Worm (Caenorhabditis elegans) whole organism, young adult: ENCODE data around the gene flp-12.

ENCODE experiments used
- F33H1.4 ChIP-seq: fragments of 200-800 bp; sonication (Bioruptor generic); IDR thresholded peaks from 2 replicates; pipeline ENCODE4 v1.3.6; 2022; ENCODE audit warnings: missing genetic modification reagents, missing genetic modification characterization, missing compliant biosample characterization
- Y95B8A.8 ChIP-seq: fragments of 200-800 bp; sonication (Bioruptor generic); IDR thresholded peaks from 2 replicates; pipeline ENCODE4 v1.3.6; 2022; ENCODE audit warnings: missing genetic modification reagents, missing genetic modification characterization, missing compliant biosample characterization
- bed-1 ChIP-seq: fragments of 200-800 bp; sonication (Bioruptor generic); IDR thresholded peaks from 2 replicates; pipeline ENCODE4 v1.3.6; 2022; ENCODE audit warnings: missing genetic modification reagents, missing genetic modification characterization, missing compliant biosample characterization
- cebp-2 ChIP-seq: fragments of 200-800 bp; sonication (Bioruptor generic); IDR thresholded peaks from 2 replicates; pipeline ENCODE4 v1.3.6; 2022; ENCODE audit warnings: missing genetic modification characterization, missing compliant biosample characterization
- hlh-26 ChIP-seq: fragments of 200-800 bp; sonication (Bioruptor generic); conservative IDR thresholded peaks from 2 replicates; pipeline ENCODE4 v1.3.6; 2022; ENCODE audit warnings: missing genetic modification reagents, missing genetic modification characterization, missing compliant biosample characterization
- mel-28 ChIP-seq: sonication (generic microtip); optimal IDR thresholded peaks from 2 replicates; lab custom pipeline; 2016; ENCODE audit warnings: borderline replicate concordance, mild to moderate bottlenecking, missing genetic modification characterization, missing compliant biosample characterization
- mes-4 ChIP-seq: sonication (generic microtip); optimal IDR thresholded peaks from 2 replicates; lab custom pipeline; 2016; ENCODE audit warnings: missing genotype, missing genetic modification characterization, missing compliant biosample characterization
- nhr-120 ChIP-seq: fragments of 200-800 bp; sonication (Bioruptor generic); IDR thresholded peaks from 2 replicates; pipeline ENCODE4 v1.3.6; 2022; ENCODE audit warnings: missing genetic modification characterization, missing compliant biosample characterization
- sdz-38 ChIP-seq: sonication (generic microtip); optimal IDR thresholded peaks from 2 replicates; lab custom pipeline; 2016; ENCODE audit warnings: missing genotype, missing genetic modification characterization, missing compliant biosample characterization
- tbp1 ChIP-seq: fragments of 200-800 bp; sonication (Bioruptor generic); optimal IDR thresholded peaks from 2 replicates; lab custom pipeline; 2018; ENCODE audit warnings: mild to moderate bottlenecking, missing genetic modification characterization, missing compliant biosample characterization
- unc-130 ChIP-seq: sonication (generic microtip); optimal IDR thresholded peaks from 2 replicates; lab custom pipeline; 2016; ENCODE audit warnings: missing genetic modification reagents, missing genetic modification characterization, missing compliant biosample characterization
- unc-62 ChIP-seq: fragments of 150-350 bp; optimal IDR thresholded peaks from 2 replicates; lab custom pipeline; 2014; ENCODE audit warnings: missing biosample characterization, missing genetic modification reagents, missing genetic modification characterization
- ztf-18 ChIP-seq: sonication (generic microtip); optimal IDR thresholded peaks from 2 replicates; lab custom pipeline; 2016; ENCODE audit warnings: missing genotype, mild to moderate bottlenecking, missing genetic modification characterization, missing compliant biosample characterization

Gene flp-12

DNA sequence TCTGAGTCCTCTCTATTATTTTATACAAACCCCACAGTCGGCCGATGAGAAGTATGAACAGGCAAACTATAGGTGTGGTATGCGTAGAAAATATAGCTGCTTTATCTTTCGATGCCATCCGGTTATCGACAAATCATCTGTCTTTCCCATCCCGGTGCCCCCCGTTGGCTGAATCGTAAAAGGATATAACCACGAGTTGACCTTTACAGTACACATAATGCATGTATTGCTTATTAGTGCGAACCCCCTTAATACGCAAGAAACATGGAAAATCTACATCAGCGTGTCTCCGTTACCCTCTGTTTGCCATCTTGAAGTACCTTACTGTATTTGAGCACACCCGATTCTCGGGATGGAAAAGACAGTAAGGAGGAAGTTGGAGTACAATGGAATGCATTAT, 43.2 kb downstream of the flp-12 start:
- TF ChIP-seq nhr-120 (GFP tag; lab: Robert Waterston, UW) (no peak), ztf-18 (tag; lab: Kevin White, UChicago) (no peak), tbp1 (GFP tag; lab: Kevin White, UChicago) (no peak), bed-1 (no peak), mel-28 (tag; lab: Kevin White, UChicago) (no peak), hlh-26 (GFP tag; lab: Robert Waterston, UW) (no peak), cebp-2 (GFP tag; lab: Robert Waterston, UW) (no peak)

DNA sequence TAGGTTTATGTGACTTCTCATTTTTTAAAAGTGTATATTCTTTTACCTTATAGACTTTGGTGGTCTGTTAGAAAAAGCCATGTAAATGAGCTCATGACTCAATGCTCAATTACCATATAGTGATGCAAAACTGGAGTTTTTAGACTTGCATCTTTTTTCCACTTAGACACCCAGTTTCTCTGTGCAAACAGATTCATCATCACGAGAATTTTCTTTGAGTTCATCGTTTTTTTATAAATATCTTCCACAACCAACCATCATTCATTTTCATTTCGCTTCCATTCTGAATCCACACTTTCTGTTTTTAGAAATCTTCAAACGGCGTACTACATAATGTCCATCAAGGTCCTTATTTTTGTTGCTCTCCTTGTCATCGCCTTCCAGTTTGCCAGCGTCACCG, 47.6 kb downstream of the flp-12 start, which contains the start of gene C07A12.2:
C07A12.2 (plus strand) TSS at position 301 of the 400 bp plus-strand sequence.
- no peak for TF ChIP-seq unc-130 (GFP tag; lab: Kevin White, UChicago)
- TF ChIP-seq sdz-38 (tag; lab: Kevin White, UChicago) = no peak
- no peak for TF ChIP-seq Y95B8A.8 (GFP tag; lab: Robert Waterston, UW)
- no peak for TF ChIP-seq unc-62 (GFP tag; lab: Kevin White, UChicago)
- TF ChIP-seq mes-4 (tag; lab: Kevin White, UChicago) = no peak
- TF ChIP-seq F33H1.4 = no peak
